In the genomic region with DNA sequence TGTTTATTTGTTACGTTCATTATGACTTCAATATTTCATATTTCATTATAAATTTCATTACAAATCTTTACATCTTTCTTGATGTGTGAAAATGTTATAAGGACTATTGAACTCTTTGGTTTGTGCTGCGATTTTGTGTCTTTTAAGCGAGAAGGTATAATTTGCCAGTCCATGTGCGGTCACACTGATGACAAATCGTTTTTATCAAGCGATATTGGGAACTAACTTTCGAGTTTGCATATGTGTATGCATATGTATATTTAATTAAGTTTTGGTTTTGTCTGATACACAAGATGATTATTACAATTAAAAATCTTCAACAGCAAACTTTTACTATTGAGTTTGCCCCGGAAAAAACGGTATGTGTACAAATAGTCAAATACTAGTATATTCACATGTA, we compare ENCODE assay signal across 1 fruit fly cellular context.
TF ChIP-seq lines count a peak whose summit lies in the region.

A gene (plus strand): TSS at position 163 of the 400 bp plus-strand sequence.

TF ChIP-seq in whole organism, embryonic, 481 proteins besides CTCF, POLR2A, EP300 and RAD21 (continued from another document):
- TF ChIP-seq vnd (GFP tag; IDR thresholded peaks at IDR 0.05; lab: Robert Waterston, UW; ENCODE audit: partially characterized antibody) (no peak), h (optimal IDR thresholded peaks at IDR 0.05; lab: Kevin White, UChicago) (no peak), ssp (GFP tag; IDR thresholded peaks at IDR 0.05; lab: Robert Waterston, UW) (peak; percentile 99), pzg (GFP tag; optimal IDR thresholded peaks at IDR 0.05; lab: Kevin White, UChicago) (peak; percentile 84), Rfx (GFP tag; IDR thresholded peaks at IDR 0.05; lab: Robert Waterston, UW) (no peak), CG14014 (GFP tag; IDR thresholded peaks at IDR 0.05; lab: Robert Waterston, UW) (no peak), row (GFP tag; IDR thresholded peaks at IDR 0.05; lab: Robert Waterston, UW) (peak; percentile 88), CG10274 (GFP tag; optimal IDR thresholded peaks at IDR 0.05; lab: Kevin White, UChicago) (no peak), Lhr (GFP tag; optimal IDR thresholded peaks at IDR 0.05; lab: Kevin White, UChicago) (peak; percentile 86), CG3995 (GFP tag; optimal IDR thresholded peaks at IDR 0.05; lab: Kevin White, UChicago) (peak; percentile 51), sd (tag; optimal IDR thresholded peaks at IDR 0.05; lab: Kevin White, UChicago) (no peak), CG4617 (GFP tag; optimal IDR thresholded peaks at IDR 0.05; lab: Kevin White, UChicago; ENCODE audit: borderline replicate concordance) (peak; percentile 66), bsh (GFP tag; optimal IDR thresholded peaks at IDR 0.05; lab: Kevin White, UChicago) (no peak), CHES-1-like (GFP tag; optimal IDR thresholded peaks at IDR 0.05; lab: Kevin White, UChicago) (no peak), CG6254 (GFP tag; optimal IDR thresholded peaks at IDR 0.05; lab: Kevin White, UChicago) (no peak), wek (GFP tag; optimal IDR thresholded peaks at IDR 0.05; lab: Kevin White, UChicago) (no peak), NC2β (GFP tag; optimal IDR thresholded peaks at IDR 0.05; lab: Kevin White, UChicago) (peak; percentile 7), abd-A (tag; optimal IDR thresholded peaks at IDR 0.05; lab: Kevin White, UChicago) (no peak), CG4854 (GFP tag; optimal IDR thresholded peaks at IDR 0.05; lab: Kevin White, UChicago) (no peak), shn (GFP tag; optimal IDR thresholded peaks at IDR 0.05; lab: Kevin White, UChicago) (no peak), sqz (GFP tag; optimal IDR thresholded peaks at IDR 0.05; lab: Kevin White, UChicago) (no peak), lola (GFP tag; optimal IDR thresholded peaks at IDR 0.05; lab: Kevin White, UChicago) (peak in 1 of 3 experiments; percentile 66), ab (GFP tag; optimal IDR thresholded peaks at IDR 0.05; lab: Kevin White, UChicago) (no peak), mirr (GFP tag; optimal IDR thresholded peaks at IDR 0.05; lab: Kevin White, UChicago) (no peak), Dek (tag; optimal IDR thresholded peaks at IDR 0.05; lab: Kevin White, UChicago) (no peak), CG12744 (GFP tag; optimal IDR thresholded peaks at IDR 0.05; lab: Kevin White, UChicago) (no peak), Chrac-16 (GFP tag; optimal IDR thresholded peaks at IDR 0.05; lab: Kevin White, UChicago) (no peak), CG4360 (GFP tag; IDR thresholded peaks at IDR 0.05; lab: Robert Waterston, UW) (no peak), CG34422 (GFP tag; IDR thresholded peaks at IDR 0.05; lab: Robert Waterston, UW) (no peak), klu (GFP tag; IDR thresholded peaks at IDR 0.05; lab: Robert Waterston, UW) (no peak), Hr78 (GFP tag; optimal IDR thresholded peaks at IDR 0.05; lab: Kevin White, UChicago) (peak in 1 of 2 experiments; percentile 32), ham (GFP tag; IDR thresholded peaks at IDR 0.05; lab: Robert Waterston, UW) (no peak), CG1024 (GFP tag; IDR thresholded peaks at IDR 0.05; lab: Robert Waterston, UW) (peak; percentile 98), crp (GFP tag; optimal IDR thresholded peaks at IDR 0.05; lab: Kevin White, UChicago) (no peak), CG9876 (GFP tag; optimal IDR thresholded peaks at IDR 0.05; lab: Kevin White, UChicago) (no peak), CG12299 (tag; optimal IDR thresholded peaks at IDR 0.05; lab: Kevin White, UChicago) (no peak), Xrp1 (GFP tag; IDR thresholded peaks at IDR 0.05; lab: Robert Waterston, UW) (no peak), fd96Cb (tag; optimal IDR thresholded peaks at IDR 0.05; lab: Kevin White, UChicago) (no peak), nerfin-2 (GFP tag; IDR thresholded peaks at IDR 0.05; lab: Robert Waterston, UW; ENCODE audit: partially characterized antibody) (no peak), zen (tag; optimal IDR thresholded peaks at IDR 0.05; lab: Kevin White, UChicago) (peak; percentile 59), sc (optimal IDR thresholded peaks at IDR 0.05; lab: Kevin White, UChicago) (no peak), sc (GFP tag; optimal IDR thresholded peaks at IDR 0.05; lab: Kevin White, UChicago) (no peak)
